Worm (Caenorhabditis elegans) whole organism, mixed stage, embryonic: ENCODE results near the gene srv-34.

Experiments used
- blmp-1 ChIP-seq: fragments of 150-350 bp; optimal IDR thresholded peaks from 2 replicates; lab custom pipeline; 2014; ENCODE audit warnings: missing biosample characterization, missing genetic modification characterization
- lsy-2 ChIP-seq: fragments of 150-350 bp; optimal IDR thresholded peaks from 2 replicates; lab custom pipeline; 2014; ENCODE audit warnings: missing biosample characterization, missing genetic modification characterization
- mep-1 ChIP-seq: fragments of 150-350 bp; optimal IDR thresholded peaks from 2 replicates; lab custom pipeline; 2017; ENCODE audit warnings: missing biosample characterization, missing genetic modification reagents, missing genetic modification characterization, inconsistent platforms
- nhr-12 ChIP-seq: fragments of 150-350 bp; optimal IDR thresholded peaks from 2 replicates; lab custom pipeline; 2014; ENCODE audit warnings: missing biosample characterization, missing genetic modification characterization
- nhr-76 ChIP-seq: sonication (generic microtip); optimal IDR thresholded peaks from 2 replicates; lab custom pipeline; 2017; ENCODE audit warnings: missing biosample characterization, missing genetic modification characterization
- snpc-4 ChIP-seq: fragments of 150-350 bp; optimal IDR thresholded peaks from 2 replicates; lab custom pipeline; 2014; ENCODE audit warnings: missing biosample characterization, missing genetic modification characterization
- unc-62 ChIP-seq: fragments of 150-350 bp; optimal IDR thresholded peaks from 2 replicates; lab custom pipeline; 2014; ENCODE audit warnings: missing biosample characterization, missing genetic modification reagents, missing genetic modification characterization

DNA sequence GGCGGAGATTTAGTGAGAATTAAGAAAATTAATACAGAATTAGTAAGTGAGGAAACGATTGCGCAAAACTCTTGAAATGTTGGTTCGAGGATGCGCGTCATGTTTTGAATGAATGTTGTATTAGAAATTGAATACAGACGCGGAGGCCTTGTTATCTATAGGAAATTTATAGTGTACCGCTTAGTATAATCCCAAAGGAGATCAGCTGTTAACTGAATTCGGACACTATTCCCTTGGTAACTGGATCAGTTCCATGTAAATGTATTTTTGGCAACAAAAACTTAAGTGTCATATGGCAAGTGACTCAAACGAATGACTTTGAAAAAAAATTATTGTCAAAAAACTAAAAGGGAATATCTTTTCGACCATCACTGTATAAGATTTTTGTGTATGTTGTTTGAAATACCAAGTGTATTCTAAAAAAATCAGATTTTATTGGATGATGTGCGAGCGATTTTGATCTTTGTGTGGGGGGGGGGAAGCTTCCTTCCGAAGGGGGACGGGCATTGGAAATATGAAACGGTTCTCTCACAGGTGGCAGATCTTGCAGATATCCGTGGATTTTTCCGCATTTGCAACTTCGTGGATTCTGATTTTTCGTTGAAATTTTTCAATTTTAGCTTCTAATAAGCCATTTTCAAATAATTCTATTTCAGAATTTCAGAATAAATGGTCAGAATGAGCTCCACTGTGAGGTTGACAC, 28.0 kb downstream of the srv-34 start, which contains the start of the genes W08G11.5 and W08G11.1:
- no peak for TF ChIP-seq snpc-4
- TF ChIP-seq blmp-1, result no peak
- no peak for TF ChIP-seq lsy-2 (tag; lab: Kevin White, UChicago)
- no peak for TF ChIP-seq nhr-76
- no peak for TF ChIP-seq unc-62 (GFP tag; lab: Kevin White, UChicago)
- TF ChIP-seq nhr-12 (tag; lab: Kevin White, UChicago), result no peak
- TF ChIP-seq mep-1 (tag; lab: Kevin White, UChicago), result no peak
